Fruit fly (Drosophila melanogaster): Measurements from ENCODE around the gene Ir94c.

DNA sequence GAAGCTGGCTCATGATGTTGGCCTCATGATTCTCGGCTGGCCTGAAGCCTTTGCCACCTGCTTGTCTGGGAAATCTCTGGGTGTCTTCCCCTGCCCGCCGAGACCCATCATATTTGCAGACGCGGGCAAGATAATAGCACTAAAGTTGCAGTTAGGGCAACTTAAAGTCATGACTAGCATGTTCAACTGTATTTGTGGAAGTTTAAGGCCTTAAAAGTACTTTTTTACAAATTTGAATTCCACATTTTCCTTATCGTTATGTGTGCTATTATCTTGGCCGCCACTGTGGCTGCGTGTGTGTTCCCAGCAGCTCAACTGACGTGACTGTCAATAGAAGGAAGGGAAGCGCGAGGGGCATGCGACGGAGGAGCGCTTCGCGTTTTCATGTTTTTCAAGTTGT lies 19.9 kb upstream of the Ir94c start:
- TF ChIP-seq bab1 (GFP tag; optimal IDR thresholded peaks at IDR 0.05) (no peak), Mnt (GFP tag; optimal IDR thresholded peaks at IDR 0.05) (no peak), CG14711 (tag; optimal IDR thresholded peaks at IDR 0.05) (no peak), toe (GFP tag; optimal IDR thresholded peaks at IDR 0.05) (no peak), kay (GFP tag; ENCODE audit: borderline replicate concordance) (no peak), ovo (GFP tag; optimal IDR thresholded peaks at IDR 0.05) (no peak), Clk (GFP tag; optimal IDR thresholded peaks at IDR 0.05) (no peak), Hr96 (GFP tag; optimal IDR thresholded peaks at IDR 0.05) (no peak), CG7045 (GFP tag; optimal IDR thresholded peaks at IDR 0.05) (peak; percentile 15), CG33017 (tag; optimal IDR thresholded peaks at IDR 0.05) (no peak), cnc (optimal IDR thresholded peaks at IDR 0.05) (no peak), CG11617 (GFP tag; optimal IDR thresholded peaks at IDR 0.05) (no peak)
